5 fruit fly cellular contexts compared by ENCODE assay signal in the genomic region with DNA sequence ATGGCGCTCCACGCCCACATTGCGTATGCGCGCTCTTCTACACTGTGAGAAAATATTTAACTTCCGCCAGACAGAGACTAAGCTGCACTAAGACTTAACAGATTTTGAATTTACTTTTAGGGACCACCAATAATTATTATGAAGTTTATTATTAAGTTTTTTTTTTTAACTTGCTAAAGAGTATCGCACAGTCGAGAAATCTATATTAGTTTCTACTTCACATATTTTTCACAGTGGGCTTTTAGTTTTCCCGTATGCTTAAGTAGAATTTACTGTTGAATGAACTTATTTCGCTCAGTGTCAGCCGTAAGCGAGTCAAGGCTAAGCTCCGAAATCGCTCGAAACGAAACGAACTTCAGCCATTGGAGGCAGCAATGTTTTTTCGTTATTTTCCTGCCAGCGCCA.
TF ChIP-seq lines count a peak whose summit lies in the region.

No protein-coding gene starts in this region.

- TF ChIP-seq CTCF in whole organism, embryonic (GFP tag; optimal IDR thresholded peaks at IDR 0.05; lab: Kevin White, UChicago) = no peak

TF ChIP-seq in whole organism, adult, 20 proteins besides CTCF, POLR2A, EP300 and RAD21:
- TF ChIP-seq Hr96 (GFP tag; optimal IDR thresholded peaks at IDR 0.05; lab: Kevin White, UChicago) (no peak), Crg-1 (GFP tag; optimal IDR thresholded peaks at IDR 0.05; lab: Kevin White, UChicago) (no peak), CG5204 (GFP tag; optimal IDR thresholded peaks at IDR 0.05; lab: Kevin White, UChicago) (peak; percentile 41), CG7045 (GFP tag; optimal IDR thresholded peaks at IDR 0.05; lab: Kevin White, UChicago) (peak; percentile 62), CG12768 (GFP tag; optimal IDR thresholded peaks at IDR 0.05; lab: Kevin White, UChicago) (peak; percentile 12), CG11617 (GFP tag; optimal IDR thresholded peaks at IDR 0.05; lab: Kevin White, UChicago) (peak; percentile 2), ovo (GFP tag; optimal IDR thresholded peaks at IDR 0.05; lab: Kevin White, UChicago) (no peak), bab1 (GFP tag; optimal IDR thresholded peaks at IDR 0.05; lab: Kevin White, UChicago) (no peak), CG33017 (tag; optimal IDR thresholded peaks at IDR 0.05; lab: Kevin White, UChicago) (peak; percentile 19), toe (GFP tag; optimal IDR thresholded peaks at IDR 0.05; lab: Kevin White, UChicago) (no peak)

TF ChIP-seq in whole organism, embryonic, 481 proteins besides CTCF, POLR2A, EP300 and RAD21 (continues in another document):
- TF ChIP-seq E2f2 (GFP tag; IDR thresholded peaks at IDR 0.05; lab: Robert Waterston, UW) (peak; percentile 45; the same call in 1 of the 2 replicates), CG34422 (GFP tag; IDR thresholded peaks at IDR 0.05; lab: Robert Waterston, UW) (peak; percentile 63; the same call in 2 of the 3 replicates), CG1832 (GFP tag; optimal IDR thresholded peaks at IDR 0.05; lab: Kevin White, UChicago) (no peak), CG31365 (tag; optimal IDR thresholded peaks at IDR 0.05; lab: Kevin White, UChicago) (peak; percentile 26), Hr3 (GFP tag; optimal IDR thresholded peaks at IDR 0.05; lab: Kevin White, UChicago) (peak; percentile 71), Vsx1 (GFP tag; optimal IDR thresholded peaks at IDR 0.05; lab: Kevin White, UChicago) (no peak), CG2120 (GFP tag; optimal IDR thresholded peaks at IDR 0.05; lab: Kevin White, UChicago) (peak; percentile 91), vfl (GFP tag; optimal IDR thresholded peaks at IDR 0.05; lab: Kevin White, UChicago) (peak; percentile 39), Sox102F (GFP tag; optimal IDR thresholded peaks at IDR 0.05; lab: Kevin White, UChicago) (peak; percentile 70), Bdp1 (GFP tag; optimal IDR thresholded peaks at IDR 0.05; lab: Kevin White, UChicago) (peak; percentile 57), CG17361 (GFP tag; IDR thresholded peaks at IDR 0.05; lab: Robert Waterston, UW) (no peak; the same call in 1 of the 3 replicates), B-H1 (GFP tag; IDR thresholded peaks at IDR 0.05; lab: Robert Waterston, UW) (peak; percentile 57), Rfx (GFP tag; IDR thresholded peaks at IDR 0.05; lab: Robert Waterston, UW) (peak; percentile 72), Aef1 (GFP tag; IDR thresholded peaks at IDR 0.05; lab: Robert Waterston, UW) (peak; percentile 70), Hmr (GFP tag; optimal IDR thresholded peaks at IDR 0.05; lab: Kevin White, UChicago) (peak; percentile 92), CG8765 (GFP tag; IDR thresholded peaks at IDR 0.05; lab: Robert Waterston, UW) (peak; percentile 22; the same call in 1 of the 2 replicates), CG9215 (GFP tag; IDR thresholded peaks at IDR 0.05; lab: Robert Waterston, UW) (peak; percentile 80), CG11560 (tag; IDR thresholded peaks at IDR 0.05; lab: Robert Waterston, UW) (peak; percentile 64; the same call in 2 of the 3 replicates)

TF ChIP-seq in whole organism, prepupa, 60 proteins besides CTCF, POLR2A, EP300 and RAD21 (continues in another document):
- TF ChIP-seq CG8319 (GFP tag; optimal IDR thresholded peaks at IDR 0.05; lab: Kevin White, UChicago) = no peak
- TF ChIP-seq Gug (GFP tag; IDR thresholded peaks at IDR 0.05; lab: Robert Waterston, UW) = no peak
- no peak for TF ChIP-seq acj6 (GFP tag; optimal IDR thresholded peaks at IDR 0.05; lab: Kevin White, UChicago)
- TF ChIP-seq Met (GFP tag; optimal IDR thresholded peaks at IDR 0.05; lab: Kevin White, UChicago) = peak; percentile 51
- peak; percentile 49; the same call in 1 of the 2 replicates for TF ChIP-seq CG15336 (GFP tag; IDR thresholded peaks at IDR 0.05; lab: Robert Waterston, UW)
- no peak for TF ChIP-seq CG9139 (GFP tag; optimal IDR thresholded peaks at IDR 0.05; lab: Kevin White, UChicago)
- no peak for TF ChIP-seq salr (GFP tag; optimal IDR thresholded peaks at IDR 0.05; lab: Kevin White, UChicago)
- no peak for TF ChIP-seq dsx (GFP tag; optimal IDR thresholded peaks at IDR 0.05; lab: Kevin White, UChicago; ENCODE audit: poor library complexity, severe bottlenecking)
- no peak for TF ChIP-seq CG6792 (GFP tag; optimal IDR thresholded peaks at IDR 0.05; lab: Kevin White, UChicago)
- TF ChIP-seq CG8119 (GFP tag; IDR thresholded peaks at IDR 0.05; lab: Robert Waterston, UW) = peak; percentile 52; the same call in 1 of the 3 replicates
- no peak for TF ChIP-seq ss (GFP tag; optimal IDR thresholded peaks at IDR 0.05; lab: Kevin White, UChicago)
- TF ChIP-seq CG11762 (GFP tag; optimal IDR thresholded peaks at IDR 0.05; lab: Kevin White, UChicago; ENCODE audit: insufficient read depth) = no peak
- TF ChIP-seq CG7368 (GFP tag; optimal IDR thresholded peaks at IDR 0.05; lab: Kevin White, UChicago) = no peak
- TF ChIP-seq Hr4 (GFP tag; optimal IDR thresholded peaks at IDR 0.05; lab: Kevin White, UChicago) = peak; percentile 44
- no peak for TF ChIP-seq Sox15 (GFP tag; optimal IDR thresholded peaks at IDR 0.05; lab: Kevin White, UChicago)
- no peak for TF ChIP-seq CG6276 (GFP tag; optimal IDR thresholded peaks at IDR 0.05; lab: Kevin White, UChicago)
- peak; percentile 13 for TF ChIP-seq Smox (GFP tag; optimal IDR thresholded peaks at IDR 0.05; lab: Kevin White, UChicago)
- no peak for TF ChIP-seq dac (GFP tag; optimal IDR thresholded peaks at IDR 0.05; lab: Kevin White, UChicago)
- TF ChIP-seq Ets96B (tag; optimal IDR thresholded peaks at IDR 0.05; lab: Kevin White, UChicago) = peak; percentile 39
- no peak for TF ChIP-seq vri (GFP tag; optimal IDR thresholded peaks at IDR 0.05; lab: Kevin White, UChicago)

TF ChIP-seq in whole organism, pupa, 21 proteins besides CTCF, POLR2A, EP300 and RAD21:
- TF ChIP-seq CG13204 (GFP tag; optimal IDR thresholded peaks at IDR 0.05; lab: Kevin White, UChicago) (no peak), CG15710 (tag; optimal IDR thresholded peaks at IDR 0.05; lab: Kevin White, UChicago) (peak; percentile 52), Ets98B (GFP tag; IDR thresholded peaks at IDR 0.05; lab: Robert Waterston, UW) (no peak; the same call in 1 of the 2 replicates), CG12605 (GFP tag; IDR thresholded peaks at IDR 0.05; lab: Robert Waterston, UW) (no peak), Pif1B (GFP tag; optimal IDR thresholded peaks at IDR 0.05; lab: Kevin White, UChicago) (peak; percentile 26), CG10348 (GFP tag; IDR thresholded peaks at IDR 0.05; lab: Robert Waterston, UW) (no peak), CG32121 (GFP tag; IDR thresholded peaks at IDR 0.05; lab: Robert Waterston, UW) (no peak), EcR (GFP tag; optimal IDR thresholded peaks at IDR 0.05; lab: Kevin White, UChicago) (no peak), gl (tag; optimal IDR thresholded peaks at IDR 0.05; lab: Kevin White, UChicago) (no peak), D1 (tag; optimal IDR thresholded peaks at IDR 0.05; lab: Kevin White, UChicago) (no peak), CG8301 (tag; optimal IDR thresholded peaks at IDR 0.05; lab: Kevin White, UChicago) (no peak), CG34367 (tag; optimal IDR thresholded peaks at IDR 0.05; lab: Kevin White, UChicago) (no peak), CG9948 (tag; optimal IDR thresholded peaks at IDR 0.05; lab: Kevin White, UChicago) (peak; percentile 39), CG4496 (GFP tag; IDR thresholded peaks at IDR 0.05; lab: Robert Waterston, UW) (peak; percentile 45; the same call in 1 of the 3 replicates), Pif1A (GFP tag; optimal IDR thresholded peaks at IDR 0.05; lab: Kevin White, UChicago) (peak; percentile 38), CG14655 (GFP tag; optimal IDR thresholded peaks at IDR 0.05; lab: Kevin White, UChicago) (peak; percentile 52), rn (GFP tag; IDR thresholded peaks at IDR 0.05; lab: Robert Waterston, UW) (no peak), CG8159 (tag; optimal IDR thresholded peaks at IDR 0.05; lab: Kevin White, UChicago) (peak; percentile 64), fd96Ca (GFP tag; IDR thresholded peaks at IDR 0.05; lab: Robert Waterston, UW) (0 out of 3 replicates have a peak, but pooled peaks have one; percentile 34), Snoo (tag; optimal IDR thresholded peaks at IDR 0.05; lab: Kevin White, UChicago) (no peak), CG17806 (tag; optimal IDR thresholded peaks at IDR 0.05; lab: Kevin White, UChicago) (no peak)

TF ChIP-seq in whole organism, wandering third instar larva, 38 proteins besides CTCF, POLR2A, EP300 and RAD21:
- TF ChIP-seq sv (GFP tag; optimal IDR thresholded peaks at IDR 0.05; lab: Kevin White, UChicago) (peak; percentile 25), HLH106 (tag; optimal IDR thresholded peaks at IDR 0.05; lab: Kevin White, UChicago) (peak; percentile 14), ey (GFP tag; optimal IDR thresholded peaks at IDR 0.05; lab: Kevin White, UChicago) (no peak)
